Worm (Caenorhabditis elegans) whole organism, mixed stage, embryonic: Measurements from ENCODE around the gene sre-31.

ENCODE experiments used
- M03D4.4 ChIP-seq: sonication (generic microtip); optimal IDR thresholded peaks from 2 replicates; lab custom pipeline; 2017; ENCODE audit warnings: mild to moderate bottlenecking, missing genetic modification characterization, missing compliant biosample characterization
- blmp-1 ChIP-seq: fragments of 150-350 bp; optimal IDR thresholded peaks from 2 replicates; lab custom pipeline; 2014; ENCODE audit warnings: missing biosample characterization, missing genetic modification characterization
- ceh-83 ChIP-seq: fragments of 200-800 bp; sonication (Bioruptor generic); optimal IDR thresholded peaks from 2 replicates; lab custom pipeline; 2018; ENCODE audit warnings: mild to moderate bottlenecking, missing genetic modification characterization, missing compliant biosample characterization
- ces-1 ChIP-seq: fragments of 150-350 bp; optimal IDR thresholded peaks from 2 replicates; lab custom pipeline; 2014; ENCODE audit warnings: missing biosample characterization, missing genetic modification reagents, missing genetic modification characterization
- elt-3 ChIP-seq: fragments of 150-350 bp; optimal IDR thresholded peaks from 2 replicates; lab custom pipeline; 2014; ENCODE audit warnings: missing biosample characterization, missing genetic modification characterization
- lsy-2 ChIP-seq: fragments of 150-350 bp; optimal IDR thresholded peaks from 2 replicates; lab custom pipeline; 2014; ENCODE audit warnings: missing biosample characterization, missing genetic modification characterization
- mep-1 ChIP-seq: fragments of 150-350 bp; optimal IDR thresholded peaks from 2 replicates; lab custom pipeline; 2017; ENCODE audit warnings: missing biosample characterization, missing genetic modification reagents, missing genetic modification characterization, inconsistent platforms
- nhr-237 ChIP-seq: fragments of 150-350 bp; optimal IDR thresholded peaks from 2 replicates; lab custom pipeline; 2014; ENCODE audit warnings: missing biosample characterization, missing genetic modification characterization
- nhr-28 ChIP-seq: fragments of 150-350 bp; optimal IDR thresholded peaks from 2 replicates; lab custom pipeline; 2014; ENCODE audit warnings: missing biosample characterization, missing genetic modification characterization
- unc-62 ChIP-seq: fragments of 150-350 bp; optimal IDR thresholded peaks from 2 replicates; lab custom pipeline; 2014; ENCODE audit warnings: missing biosample characterization, missing genetic modification reagents, missing genetic modification characterization

ce11 chrII:12385815-12386214 lies 22.8 kb downstream of the sre-31 start:
- TF ChIP-seq nhr-237 (tag; lab: Kevin White, UChicago) (no peak), lsy-2 (no peak), nhr-28 (tag; lab: Kevin White, UChicago) (no peak), ces-1 (GFP tag; lab: Kevin White, UChicago) (no peak), elt-3 (tag; lab: Kevin White, UChicago) (no peak), mep-1 (tag; lab: Kevin White, UChicago) (no peak), M03D4.4 (tag; lab: Kevin White, UChicago) (no peak), blmp-1 (no peak), ceh-83 (GFP tag; lab: Kevin White, UChicago) (no peak), unc-62 (no peak)
